Worm (Caenorhabditis elegans) whole organism, L4/young adult: ENCODE data around the gene ztf-7.

Experiments used
- W03F9.2 ChIP-seq: fragments of 150-350 bp; optimal IDR thresholded peaks from 2 replicates; lab custom pipeline; 2014; ENCODE audit warnings: missing biosample characterization, missing genetic modification characterization
- dao-5 ChIP-seq: sonication (generic microtip); optimal IDR thresholded peaks from 2 replicates; lab custom pipeline; 2016; ENCODE audit warnings: missing genotype, missing genetic modification characterization, moderate library complexity, missing compliant biosample characterization

DNA sequence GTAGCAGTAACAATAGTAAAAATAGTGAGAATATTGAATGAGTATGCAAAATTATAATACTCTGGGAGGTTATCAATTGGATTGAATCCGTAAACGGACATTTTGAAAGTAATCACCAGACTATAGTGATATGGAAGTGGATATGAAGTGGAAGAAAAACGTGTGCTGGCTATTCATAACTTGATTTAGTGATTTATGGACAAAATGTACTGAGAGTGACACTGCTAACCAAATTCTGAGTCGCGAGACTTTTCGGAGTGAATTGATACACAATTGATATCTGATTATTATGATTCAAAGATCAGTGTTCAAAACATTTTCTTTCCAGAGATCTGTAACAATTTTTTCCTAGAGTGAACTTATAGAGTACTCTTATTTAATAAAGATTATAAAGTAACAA is 46.4 kb upstream of the ztf-7 start, which contains the start of gene sru-38:
- TF ChIP-seq W03F9.2 (tag; lab: Kevin White, UChicago) = no peak
- no peak for TF ChIP-seq dao-5
